Worm (Caenorhabditis elegans) whole organism, L2 larva: Measurements from ENCODE around the gene C17H11.4.

Source experiments
- C34F6.9 ChIP-seq: fragments of 150-350 bp; optimal IDR thresholded peaks from 2 replicates; lab custom pipeline; 2014; ENCODE audit warnings: missing biosample characterization, missing genetic modification characterization
- F13H6.1 ChIP-seq: sonication (generic microtip); optimal IDR thresholded peaks from 2 replicates; lab custom pipeline; 2016; ENCODE audit warnings: missing genetic modification characterization, missing compliant biosample characterization
- ceh-82 ChIP-seq: fragments of 150-350 bp; optimal IDR thresholded peaks from 2 replicates; lab custom pipeline; 2014; ENCODE audit warnings: missing biosample characterization, missing genetic modification characterization
- crh-2 ChIP-seq: sonication (generic microtip); optimal IDR thresholded peaks from 2 replicates; lab custom pipeline; 2017; ENCODE audit warnings: missing biosample characterization, missing genetic modification characterization
- dmd-4 ChIP-seq: sonication (generic microtip); optimal IDR thresholded peaks from 2 replicates; lab custom pipeline; 2017; ENCODE audit warnings: missing biosample characterization, missing genetic modification characterization
- fos-1 ChIP-seq: fragments of 150-350 bp; optimal IDR thresholded peaks from 2 replicates; lab custom pipeline; 2014; ENCODE audit warnings: missing biosample characterization, missing genetic modification characterization
- gmeb-1 ChIP-seq: fragments of 150-350 bp; optimal IDR thresholded peaks from 2 replicates; lab custom pipeline; 2014; ENCODE audit warnings: missing biosample characterization, missing genetic modification characterization
- lin-13 ChIP-seq: fragments of 150-350 bp; optimal IDR thresholded peaks from 2 replicates; lab custom pipeline; 2014; ENCODE audit warnings: missing biosample characterization, missing genetic modification reagents, missing genetic modification characterization
- mbf-1 ChIP-seq: sonication (generic microtip); optimal IDR thresholded peaks from 2 replicates; lab custom pipeline; 2017; ENCODE audit warnings: missing biosample characterization, missing genetic modification characterization
- nhr-10 ChIP-seq: sonication (generic microtip); optimal IDR thresholded peaks from 2 replicates; lab custom pipeline; 2017; ENCODE audit warnings: missing biosample characterization, missing genetic modification characterization
- nhr-11 ChIP-seq: fragments of 150-350 bp; optimal IDR thresholded peaks from 2 replicates; lab custom pipeline; 2014; ENCODE audit warnings: missing biosample characterization, missing genetic modification characterization
- nhr-12 ChIP-seq: fragments of 150-350 bp; optimal IDR thresholded peaks from 2 replicates; lab custom pipeline; 2014; ENCODE audit warnings: missing biosample characterization, missing genetic modification characterization
- nhr-129 ChIP-seq: fragments of 150-350 bp; optimal IDR thresholded peaks from 2 replicates; lab custom pipeline; 2014; ENCODE audit warnings: missing biosample characterization, missing genetic modification characterization
- nhr-237 ChIP-seq: fragments of 150-350 bp; optimal IDR thresholded peaks from 2 replicates; lab custom pipeline; 2014; ENCODE audit warnings: missing biosample characterization, missing genetic modification characterization
- skn-1 ChIP-seq: sonication (generic microtip); optimal IDR thresholded peaks from 2 replicates; lab custom pipeline; 2017; ENCODE audit warnings: missing biosample characterization, missing genetic modification characterization
- sma-9 ChIP-seq, 2 experiments: fragments of 150-350 bp in 1 of 2; sonication (generic microtip) in 1 of 2; optimal IDR thresholded peaks; 2 replicates each; lab custom pipeline; 2014 to 2016; ENCODE audit warnings: missing genetic modification characterization in 2 of 2, mild to moderate bottlenecking in 1 of 2, missing biosample characterization in 1 of 2, missing compliant biosample characterization in 1 of 2, missing genetic modification reagents in 1 of 2, moderate library complexity in 1 of 2
- snpc-4 ChIP-seq: fragments of 150-350 bp; optimal IDR thresholded peaks from 2 replicates; lab custom pipeline; 2014; ENCODE audit warnings: missing biosample characterization, missing genetic modification characterization
- unc-39 ChIP-seq: fragments of 150-350 bp; optimal IDR thresholded peaks from 2 replicates; lab custom pipeline; 2014; ENCODE audit warnings: missing biosample characterization, missing genetic modification characterization
- unc-55 ChIP-seq: fragments of 150-350 bp; sonication (generic microtip); optimal IDR thresholded peaks from 3 replicates; lab custom pipeline; 2014; ENCODE audit warnings: missing biosample characterization, missing genetic modification reagents, missing genetic modification characterization
- unc-62 ChIP-seq: fragments of 150-350 bp; optimal IDR thresholded peaks from 2 replicates; lab custom pipeline; 2014; ENCODE audit warnings: missing biosample characterization, missing genetic modification reagents, missing genetic modification characterization
- ztf-1 ChIP-seq: fragments of 200-800 bp; sonication (Bioruptor generic); conservative IDR thresholded peaks from 2 replicates; pipeline ENCODE4 v1.3.6; 2022; ENCODE audit warnings: missing genetic modification characterization, missing compliant biosample characterization
- ztf-4 ChIP-seq: fragments of 150-350 bp; optimal IDR thresholded peaks from 2 replicates; lab custom pipeline; 2014; ENCODE audit warnings: missing biosample characterization, missing genetic modification characterization

Gene C17H11.4

ce11 chrX:8137779-8138178 is 43.7 kb downstream of the C17H11.4 start, which contains the start of gene C02B8.7:
Gene C02B8.7, minus strand, starts transcription at chrX:8137879.
- TF ChIP-seq ztf-4 (tag; lab: Kevin White, UChicago): no peak
- TF ChIP-seq nhr-237: no peak
- TF ChIP-seq ceh-82 (tag; lab: Kevin White, UChicago): no peak
- TF ChIP-seq unc-39: no peak
- no peak for TF ChIP-seq nhr-12 (tag; lab: Kevin White, UChicago)
- no peak for TF ChIP-seq nhr-129 (tag; lab: Kevin White, UChicago)
- no peak for TF ChIP-seq dmd-4 (tag; lab: Kevin White, UChicago)
- TF ChIP-seq nhr-11: no peak
- TF ChIP-seq mbf-1 (tag; lab: Kevin White, UChicago): no peak

- TF ChIP-seq snpc-4 (no peak), C34F6.9 (tag; lab: Kevin White, UChicago) (peak; percentile 59), nhr-237 (no peak), fos-1 (tag; lab: Kevin White, UChicago) (peak; percentile 86), F13H6.1 (peak; percentile 39), unc-62 (GFP tag; lab: Kevin White, UChicago) (no peak), nhr-129 (tag; lab: Kevin White, UChicago) (peak; percentile 82), crh-2 (tag; lab: Kevin White, UChicago) (peak; percentile 51), sma-9 (GFP tag; optimal IDR thresholded peaks at IDR 0.05; lab: Kevin White, UChicago) (no peak), sma-9 (tag; optimal IDR thresholded peaks at IDR 0.05; lab: Kevin White, UChicago) (no peak), dmd-4 (tag; lab: Kevin White, UChicago) (no peak), nhr-10 (no peak), skn-1 (tag; lab: Kevin White, UChicago) (no peak), unc-39 (no peak), gmeb-1 (tag; lab: Kevin White, UChicago) (no peak), unc-55 (GFP tag; lab: Kevin White, UChicago) (peak; percentile 70), lin-13 (GFP tag; lab: Kevin White, UChicago) (peak; percentile 44), ztf-1 (GFP tag; lab: Robert Waterston, UW) (no peak)
Observed at ce11 chrX:8136276-8136891, 45.1 kb downstream of the C17H11.4 start, which contains the start of gene C02B8.6. Gene C02B8.6, minus strand, starts transcription at chrX:8136326.
